Worm (Caenorhabditis elegans) whole organism, mixed stage, embryonic: ENCODE data around the gene ZK353.9.

ENCODE experiments used
- bed-3 ChIP-seq: fragments of 200-800 bp; sonication (Bioruptor generic); optimal IDR thresholded peaks from 3 replicates; lab custom pipeline; 2018; ENCODE audit warnings: mild to moderate bottlenecking, missing genetic modification characterization, moderate library complexity, missing compliant biosample characterization
- ceh-39 ChIP-seq: fragments of 150-350 bp; optimal IDR thresholded peaks from 2 replicates; lab custom pipeline; 2014; ENCODE audit warnings: missing biosample characterization, missing genetic modification characterization
- ceh-43 ChIP-seq: fragments of 200-800 bp; sonication (Bioruptor generic); optimal IDR thresholded peaks from 2 replicates; lab custom pipeline; 2018; ENCODE audit warnings: mild to moderate bottlenecking, missing genetic modification characterization, moderate library complexity, missing compliant biosample characterization
- ceh-83 ChIP-seq: fragments of 200-800 bp; sonication (Bioruptor generic); optimal IDR thresholded peaks from 2 replicates; lab custom pipeline; 2018; ENCODE audit warnings: mild to moderate bottlenecking, missing genetic modification characterization, missing compliant biosample characterization
- ces-1 ChIP-seq: fragments of 150-350 bp; optimal IDR thresholded peaks from 2 replicates; lab custom pipeline; 2014; ENCODE audit warnings: missing biosample characterization, missing genetic modification reagents, missing genetic modification characterization
- cnd-1 ChIP-seq: fragments of 200-800 bp; sonication (Bioruptor generic); optimal IDR thresholded peaks from 2 replicates; lab custom pipeline; 2018; ENCODE audit warnings: mild to moderate bottlenecking, missing genetic modification characterization, missing compliant biosample characterization
- elt-1 ChIP-seq: sonication (generic microtip); optimal IDR thresholded peaks from 2 replicates; lab custom pipeline; 2017; ENCODE audit warnings: missing genetic modification characterization, mild to moderate bottlenecking, missing compliant biosample characterization, antibody characterized with exemption, moderate library complexity, borderline replicate concordance; ENCODE audit not compliant: insufficient read depth
- flh-1 ChIP-seq: fragments of 200-800 bp; sonication (Bioruptor generic); optimal IDR thresholded peaks from 2 replicates; lab custom pipeline; 2018; ENCODE audit warnings: mild to moderate bottlenecking, missing genetic modification characterization, moderate library complexity, missing compliant biosample characterization
- ham-2 ChIP-seq: fragments of 200-800 bp; sonication (Bioruptor generic); optimal IDR thresholded peaks from 2 replicates; lab custom pipeline; 2018; ENCODE audit warnings: mild to moderate bottlenecking, missing genetic modification characterization, missing compliant biosample characterization
- hlh-1 ChIP-seq: fragments of 150-350 bp; optimal IDR thresholded peaks from 2 replicates; lab custom pipeline; 2014; ENCODE audit warnings: missing biosample characterization, missing genetic modification reagents, missing genetic modification characterization
- lin-32 ChIP-seq: fragments of 200-800 bp; sonication (Bioruptor generic); optimal IDR thresholded peaks from 2 replicates; lab custom pipeline; 2018; ENCODE audit warnings: mild to moderate bottlenecking, missing genetic modification characterization, missing compliant biosample characterization
- lsy-2 ChIP-seq: fragments of 150-350 bp; optimal IDR thresholded peaks from 2 replicates; lab custom pipeline; 2014; ENCODE audit warnings: missing biosample characterization, missing genetic modification characterization
- mab-5 ChIP-seq: fragments of 150-350 bp; optimal IDR thresholded peaks from 2 replicates; lab custom pipeline; 2014; ENCODE audit warnings: missing biosample characterization, missing genetic modification characterization
- mep-1 ChIP-seq: fragments of 150-350 bp; optimal IDR thresholded peaks from 2 replicates; lab custom pipeline; 2017; ENCODE audit warnings: missing biosample characterization, missing genetic modification reagents, missing genetic modification characterization, inconsistent platforms
- mls-2 ChIP-seq: sonication (generic microtip); optimal IDR thresholded peaks from 2 replicates; lab custom pipeline; 2016; ENCODE audit warnings: mild to moderate bottlenecking, missing genetic modification characterization, moderate library complexity, missing compliant biosample characterization
- nhr-12 ChIP-seq: fragments of 150-350 bp; optimal IDR thresholded peaks from 2 replicates; lab custom pipeline; 2014; ENCODE audit warnings: missing biosample characterization, missing genetic modification characterization
- nhr-237 ChIP-seq: fragments of 150-350 bp; optimal IDR thresholded peaks from 2 replicates; lab custom pipeline; 2014; ENCODE audit warnings: missing biosample characterization, missing genetic modification characterization
- nhr-28 ChIP-seq: fragments of 150-350 bp; optimal IDR thresholded peaks from 2 replicates; lab custom pipeline; 2014; ENCODE audit warnings: missing biosample characterization, missing genetic modification characterization
- nhr-76 ChIP-seq: sonication (generic microtip); optimal IDR thresholded peaks from 2 replicates; lab custom pipeline; 2017; ENCODE audit warnings: missing biosample characterization, missing genetic modification characterization
- pha-4 ChIP-seq: fragments of 150-350 bp; optimal IDR thresholded peaks from 2 replicates; lab custom pipeline; 2018; ENCODE audit warnings: missing biosample characterization, missing genetic modification reagents, missing genetic modification characterization
- sem-2 ChIP-seq: fragments of 200-800 bp; sonication (Bioruptor generic); optimal IDR thresholded peaks from 2 replicates; lab custom pipeline; 2018; ENCODE audit warnings: mild to moderate bottlenecking, missing genetic modification characterization, missing compliant biosample characterization
- snpc-4 ChIP-seq: fragments of 150-350 bp; optimal IDR thresholded peaks from 2 replicates; lab custom pipeline; 2014; ENCODE audit warnings: missing biosample characterization, missing genetic modification characterization
- sptf-1 ChIP-seq: sonication (generic microtip); optimal IDR thresholded peaks from 2 replicates; lab custom pipeline; 2017; ENCODE audit warnings: mild to moderate bottlenecking, missing genetic modification characterization, moderate library complexity, missing compliant biosample characterization
- tbx-8 ChIP-seq: fragments of 200-800 bp; sonication (Bioruptor generic); optimal IDR thresholded peaks from 2 replicates; lab custom pipeline; 2018; ENCODE audit warnings: mild to moderate bottlenecking, missing genetic modification characterization, moderate library complexity, missing compliant biosample characterization
- unc-120 ChIP-seq: sonication (generic microtip); optimal IDR thresholded peaks from 2 replicates; lab custom pipeline; 2017; ENCODE audit warnings: missing genetic modification characterization, missing compliant biosample characterization; ENCODE audit not compliant: poor library complexity, severe bottlenecking
- unc-62 ChIP-seq: fragments of 150-350 bp; optimal IDR thresholded peaks from 2 replicates; lab custom pipeline; 2014; ENCODE audit warnings: missing biosample characterization, missing genetic modification reagents, missing genetic modification characterization
- zip-8 ChIP-seq: fragments of 150-350 bp; optimal IDR thresholded peaks from 2 replicates; lab custom pipeline; 2014; ENCODE audit warnings: missing biosample characterization, missing genetic modification characterization
- ztf-11 ChIP-seq: fragments of 150-350 bp; optimal IDR thresholded peaks from 2 replicates; lab custom pipeline; 2014; ENCODE audit warnings: missing biosample characterization, missing genetic modification characterization

The ZK353.9 gene

ce11 chrIII:8429497-8429896 is 20.2 kb downstream of the ZK353.9 start:
- TF ChIP-seq hlh-1 (no peak), nhr-12 (tag; lab: Kevin White, UChicago) (no peak), ceh-43 (no peak), flh-1 (GFP tag; lab: Kevin White, UChicago) (no peak), mls-2 (tag; lab: Kevin White, UChicago) (no peak), unc-120 (tag; lab: Kevin White, UChicago) (no peak), mab-5 (tag; lab: Kevin White, UChicago) (no peak), bed-3 (no peak), unc-62 (no peak), ham-2 (GFP tag; lab: Kevin White, UChicago) (no peak)

ce11 chrIII:8432143-8432542 is 22.8 kb downstream of the ZK353.9 start, which contains the start of gene ZK1236.5:
Gene ZK1236.5, minus strand, starts transcription at chrIII:8432214.
- TF ChIP-seq ztf-11 (tag; lab: Kevin White, UChicago) (no peak), ces-1 (peak; percentile 18)

- TF ChIP-seq mab-5 (tag; lab: Kevin White, UChicago) (no peak), unc-62 (no peak), ceh-43 (no peak), sem-2 (no peak), ceh-83 (GFP tag; lab: Kevin White, UChicago) (no peak), pha-4 (tag; lab: Kevin White, UChicago) (no peak), nhr-237 (no peak), sptf-1 (tag; lab: Kevin White, UChicago) (no peak), ces-1 (no peak), lin-32 (no peak), unc-120 (tag; lab: Kevin White, UChicago) (no peak), cnd-1 (tag; lab: Kevin White, UChicago) (no peak), lsy-2 (tag; lab: Kevin White, UChicago) (no peak), mep-1 (tag; lab: Kevin White, UChicago) (no peak)
Observed at ce11 chrIII:8435074-8435473, 25.8 kb downstream of the ZK353.9 start, which contains the start of gene ZK1236.9. Gene ZK1236.9, minus strand, starts transcription at chrIII:8435174.

- no peak for TF ChIP-seq unc-62
- TF ChIP-seq nhr-28 (tag; lab: Kevin White, UChicago) = no peak
- TF ChIP-seq ces-1 = peak; percentile 63
Observed at ce11 chrIII:8437763-8438414, 28.6 kb downstream of the ZK353.9 start.

- TF ChIP-seq tbx-8 (GFP tag; lab: Kevin White, UChicago) (no peak), bed-3 (no peak), zip-8 (tag; lab: Kevin White, UChicago) (no peak), snpc-4 (no peak), ceh-39 (no peak), mep-1 (tag; lab: Kevin White, UChicago) (no peak), nhr-12 (tag; lab: Kevin White, UChicago) (no peak), lsy-2 (tag; lab: Kevin White, UChicago) (no peak), nhr-76 (tag; lab: Kevin White, UChicago) (no peak), hlh-1 (no peak), elt-1 (tag; lab: Kevin White, UChicago) (no peak), ceh-83 (GFP tag; lab: Kevin White, UChicago) (no peak), cnd-1 (tag; lab: Kevin White, UChicago) (no peak), unc-120 (tag; lab: Kevin White, UChicago) (no peak), unc-62 (no peak)
Observed at ce11 chrIII:8439312-8439711, 30.0 kb downstream of the ZK353.9 start, which contains the start of gene pqn-96. Gene pqn-96, minus strand, starts transcription at chrIII:8439412.

- TF ChIP-seq ceh-43 (no peak), lsy-2 (tag; lab: Kevin White, UChicago) (peak; percentile 12)
Observed at ce11 chrIII:8443557-8444131, 34.3 kb downstream of the ZK353.9 start, which contains the start of gene ufbp-1. Gene ufbp-1, minus strand, starts transcription at chrIII:8443607.
